Worm (Caenorhabditis elegans) whole organism, mixed stage, embryonic: ENCODE results near the gene frpr-1.

ENCODE experiments used
- M03D4.4 ChIP-seq: sonication (generic microtip); optimal IDR thresholded peaks from 2 replicates; lab custom pipeline; 2017; ENCODE audit warnings: mild to moderate bottlenecking, missing genetic modification characterization, missing compliant biosample characterization
- bed-3 ChIP-seq: fragments of 200-800 bp; sonication (Bioruptor generic); optimal IDR thresholded peaks from 3 replicates; lab custom pipeline; 2018; ENCODE audit warnings: mild to moderate bottlenecking, missing genetic modification characterization, moderate library complexity, missing compliant biosample characterization
- blmp-1 ChIP-seq: fragments of 150-350 bp; optimal IDR thresholded peaks from 2 replicates; lab custom pipeline; 2014; ENCODE audit warnings: missing biosample characterization, missing genetic modification characterization
- ceh-43 ChIP-seq: fragments of 200-800 bp; sonication (Bioruptor generic); optimal IDR thresholded peaks from 2 replicates; lab custom pipeline; 2018; ENCODE audit warnings: mild to moderate bottlenecking, missing genetic modification characterization, moderate library complexity, missing compliant biosample characterization
- ceh-83 ChIP-seq: fragments of 200-800 bp; sonication (Bioruptor generic); optimal IDR thresholded peaks from 2 replicates; lab custom pipeline; 2018; ENCODE audit warnings: mild to moderate bottlenecking, missing genetic modification characterization, missing compliant biosample characterization
- ces-1 ChIP-seq: fragments of 150-350 bp; optimal IDR thresholded peaks from 2 replicates; lab custom pipeline; 2014; ENCODE audit warnings: missing biosample characterization, missing genetic modification reagents, missing genetic modification characterization
- cnd-1 ChIP-seq: fragments of 200-800 bp; sonication (Bioruptor generic); optimal IDR thresholded peaks from 2 replicates; lab custom pipeline; 2018; ENCODE audit warnings: mild to moderate bottlenecking, missing genetic modification characterization, missing compliant biosample characterization
- drap-1 ChIP-seq: fragments of 200-800 bp; sonication (Bioruptor generic); optimal IDR thresholded peaks from 3 replicates; lab custom pipeline; 2018; ENCODE audit warnings: mild to moderate bottlenecking, missing genetic modification characterization, missing compliant biosample characterization
- elt-1 ChIP-seq: sonication (generic microtip); optimal IDR thresholded peaks from 2 replicates; lab custom pipeline; 2017; ENCODE audit warnings: missing genetic modification characterization, mild to moderate bottlenecking, missing compliant biosample characterization, antibody characterized with exemption, moderate library complexity, borderline replicate concordance; ENCODE audit not compliant: insufficient read depth
- elt-3 ChIP-seq: fragments of 150-350 bp; optimal IDR thresholded peaks from 2 replicates; lab custom pipeline; 2014; ENCODE audit warnings: missing biosample characterization, missing genetic modification characterization
- flh-1 ChIP-seq: fragments of 200-800 bp; sonication (Bioruptor generic); optimal IDR thresholded peaks from 2 replicates; lab custom pipeline; 2018; ENCODE audit warnings: mild to moderate bottlenecking, missing genetic modification characterization, moderate library complexity, missing compliant biosample characterization
- hlh-1 ChIP-seq: fragments of 150-350 bp; optimal IDR thresholded peaks from 2 replicates; lab custom pipeline; 2014; ENCODE audit warnings: missing biosample characterization, missing genetic modification reagents, missing genetic modification characterization
- lin-13 ChIP-seq: fragments of 150-350 bp; optimal IDR thresholded peaks from 2 replicates; lab custom pipeline; 2014; ENCODE audit warnings: missing biosample characterization, missing genetic modification characterization
- lin-32 ChIP-seq: fragments of 200-800 bp; sonication (Bioruptor generic); optimal IDR thresholded peaks from 2 replicates; lab custom pipeline; 2018; ENCODE audit warnings: mild to moderate bottlenecking, missing genetic modification characterization, missing compliant biosample characterization
- lsy-2 ChIP-seq: fragments of 150-350 bp; optimal IDR thresholded peaks from 2 replicates; lab custom pipeline; 2014; ENCODE audit warnings: missing biosample characterization, missing genetic modification characterization
- mab-5 ChIP-seq: fragments of 150-350 bp; optimal IDR thresholded peaks from 2 replicates; lab custom pipeline; 2014; ENCODE audit warnings: missing biosample characterization, missing genetic modification characterization
- mep-1 ChIP-seq: fragments of 150-350 bp; optimal IDR thresholded peaks from 2 replicates; lab custom pipeline; 2017; ENCODE audit warnings: missing biosample characterization, missing genetic modification reagents, missing genetic modification characterization, inconsistent platforms
- mls-2 ChIP-seq: sonication (generic microtip); optimal IDR thresholded peaks from 2 replicates; lab custom pipeline; 2016; ENCODE audit warnings: mild to moderate bottlenecking, missing genetic modification characterization, moderate library complexity, missing compliant biosample characterization
- nhr-12 ChIP-seq: fragments of 150-350 bp; optimal IDR thresholded peaks from 2 replicates; lab custom pipeline; 2014; ENCODE audit warnings: missing biosample characterization, missing genetic modification characterization
- nhr-2 ChIP-seq: fragments of 150-350 bp; optimal IDR thresholded peaks from 2 replicates; lab custom pipeline; 2014; ENCODE audit warnings: missing biosample characterization, missing genetic modification characterization
- nhr-28 ChIP-seq: fragments of 150-350 bp; optimal IDR thresholded peaks from 2 replicates; lab custom pipeline; 2014; ENCODE audit warnings: missing biosample characterization, missing genetic modification characterization
- nhr-76 ChIP-seq: sonication (generic microtip); optimal IDR thresholded peaks from 2 replicates; lab custom pipeline; 2017; ENCODE audit warnings: missing biosample characterization, missing genetic modification characterization
- pha-4 ChIP-seq: fragments of 150-350 bp; optimal IDR thresholded peaks from 2 replicates; lab custom pipeline; 2018; ENCODE audit warnings: missing biosample characterization, missing genetic modification reagents, missing genetic modification characterization
- sem-2 ChIP-seq: fragments of 200-800 bp; sonication (Bioruptor generic); optimal IDR thresholded peaks from 2 replicates; lab custom pipeline; 2018; ENCODE audit warnings: mild to moderate bottlenecking, missing genetic modification characterization, missing compliant biosample characterization
- snpc-4 ChIP-seq: fragments of 150-350 bp; optimal IDR thresholded peaks from 2 replicates; lab custom pipeline; 2014; ENCODE audit warnings: missing biosample characterization, missing genetic modification characterization
- sptf-1 ChIP-seq: sonication (generic microtip); optimal IDR thresholded peaks from 2 replicates; lab custom pipeline; 2017; ENCODE audit warnings: mild to moderate bottlenecking, missing genetic modification characterization, moderate library complexity, missing compliant biosample characterization
- tbx-8 ChIP-seq: fragments of 200-800 bp; sonication (Bioruptor generic); optimal IDR thresholded peaks from 2 replicates; lab custom pipeline; 2018; ENCODE audit warnings: mild to moderate bottlenecking, missing genetic modification characterization, moderate library complexity, missing compliant biosample characterization
- unc-39 ChIP-seq: fragments of 150-350 bp; optimal IDR thresholded peaks from 2 replicates; lab custom pipeline; 2014; ENCODE audit warnings: missing biosample characterization, missing genetic modification characterization
- unc-62 ChIP-seq: fragments of 150-350 bp; optimal IDR thresholded peaks from 2 replicates; lab custom pipeline; 2014; ENCODE audit warnings: missing biosample characterization, missing genetic modification reagents, missing genetic modification characterization
- zip-8 ChIP-seq: fragments of 150-350 bp; optimal IDR thresholded peaks from 2 replicates; lab custom pipeline; 2014; ENCODE audit warnings: missing biosample characterization, missing genetic modification characterization
- ztf-11 ChIP-seq: fragments of 150-350 bp; optimal IDR thresholded peaks from 2 replicates; lab custom pipeline; 2014; ENCODE audit warnings: missing biosample characterization, missing genetic modification characterization

The frpr-1 gene

DNA sequence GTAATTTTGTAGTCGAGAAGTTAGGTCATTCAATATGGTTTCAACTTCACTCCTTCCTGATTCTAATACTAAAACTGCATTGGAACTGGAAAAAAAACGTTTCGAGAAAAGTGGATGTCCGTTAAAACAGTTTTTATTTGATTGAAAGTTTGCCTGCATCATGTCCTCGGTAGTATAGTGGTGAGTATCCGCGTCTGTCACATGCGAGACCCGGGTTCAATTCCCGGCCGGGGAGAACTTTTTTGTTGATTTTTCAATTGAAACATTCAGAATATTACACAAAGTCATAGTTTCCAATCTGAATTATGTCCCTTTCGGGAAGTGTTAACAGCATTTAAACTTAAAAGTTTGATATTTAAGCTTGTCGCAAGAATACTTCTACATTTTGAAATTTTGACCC, 19.6 kb upstream of the frpr-1 start:
- no peak for TF ChIP-seq hlh-1 (tag; lab: Kevin White, UChicago)
- no peak for TF ChIP-seq mab-5 (tag; lab: Kevin White, UChicago)
- no peak for TF ChIP-seq ztf-11 (tag; lab: Kevin White, UChicago)
- no peak for TF ChIP-seq sem-2 (GFP tag; lab: Kevin White, UChicago)
- no peak for TF ChIP-seq snpc-4 (tag; lab: Kevin White, UChicago)
- TF ChIP-seq nhr-12 = no peak
- no peak for TF ChIP-seq nhr-28
- no peak for TF ChIP-seq ceh-83 (GFP tag; lab: Kevin White, UChicago)
- no peak for TF ChIP-seq ceh-43 (GFP tag; lab: Kevin White, UChicago)
- no peak for TF ChIP-seq elt-3 (tag; lab: Kevin White, UChicago)
- TF ChIP-seq M03D4.4 (tag; lab: Kevin White, UChicago) = no peak
- no peak for TF ChIP-seq blmp-1
- no peak for TF ChIP-seq unc-62 (GFP tag; lab: Kevin White, UChicago)
- TF ChIP-seq lsy-2 = no peak
- TF ChIP-seq mep-1 (tag; lab: Kevin White, UChicago) = no peak
- no peak for TF ChIP-seq lin-13 (tag; lab: Kevin White, UChicago)
- TF ChIP-seq mls-2 (tag; lab: Kevin White, UChicago) = no peak
- no peak for TF ChIP-seq zip-8
- TF ChIP-seq nhr-2 (tag; lab: Kevin White, UChicago) = no peak

DNA sequence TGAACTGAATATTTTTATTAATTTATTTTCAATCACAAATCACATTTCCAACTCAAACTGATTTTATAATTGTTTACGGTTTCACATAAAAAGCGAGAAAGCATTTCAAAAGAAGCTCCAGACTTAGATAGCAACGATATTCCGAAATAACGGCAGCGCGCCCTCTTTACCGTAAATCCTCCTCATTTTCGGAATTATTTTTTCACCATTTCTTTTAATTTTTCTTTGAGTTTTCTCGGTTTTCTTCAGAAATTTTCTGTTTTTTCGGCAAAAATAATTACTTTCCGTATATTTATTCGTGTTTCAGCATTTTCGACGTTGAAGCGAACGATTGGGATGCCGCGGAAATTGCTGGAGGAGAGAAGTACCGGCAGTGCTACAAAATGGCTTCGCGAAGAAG, 18.0 kb upstream of the frpr-1 start, which contains the start of gene C02B8.1:
C02B8.1 (plus strand) TSS at position 301 of the 400 bp plus-strand sequence.
- TF ChIP-seq hlh-1 (tag; lab: Kevin White, UChicago) (no peak), ces-1 (GFP tag; lab: Kevin White, UChicago) (no peak), lin-13 (tag; lab: Kevin White, UChicago) (no peak), lin-32 (GFP tag; lab: Kevin White, UChicago) (no peak), sem-2 (GFP tag; lab: Kevin White, UChicago) (no peak)
- TF ChIP-seq, all 35 proteins: peak for 0

DNA sequence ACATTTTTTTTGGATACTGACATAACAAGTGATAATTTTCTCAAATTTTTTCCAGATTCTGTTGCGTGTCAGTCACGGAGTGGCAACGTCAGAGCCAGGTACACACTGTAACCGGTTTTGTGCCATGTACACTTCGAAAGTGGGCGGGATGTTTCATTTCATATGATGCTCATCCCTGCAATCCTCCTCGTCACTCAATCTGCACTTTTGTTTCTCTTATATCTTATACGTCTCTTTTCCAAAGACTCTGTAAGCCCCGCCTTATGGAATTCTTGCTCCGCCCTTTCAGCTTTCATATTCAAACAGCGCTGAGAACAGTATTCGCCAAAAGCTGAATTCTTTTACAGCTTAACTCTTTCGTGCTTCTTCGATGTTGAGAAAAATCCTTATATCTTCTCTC, 9.7 kb upstream of the frpr-1 start, which contains the start of gene C02B8.3:
C02B8.3 (plus strand) TSS at position 301 of the 400 bp plus-strand sequence.
- TF ChIP-seq nhr-2 (tag; lab: Kevin White, UChicago) (no peak), flh-1 (GFP tag; lab: Kevin White, UChicago) (no peak), mab-5 (tag; lab: Kevin White, UChicago) (no peak), mep-1 (tag; lab: Kevin White, UChicago) (no peak), drap-1 (GFP tag; lab: Kevin White, UChicago) (no peak), mls-2 (tag; lab: Kevin White, UChicago) (no peak), elt-1 (tag; lab: Kevin White, UChicago) (no peak), bed-3 (GFP tag; lab: Kevin White, UChicago) (no peak), sptf-1 (tag; lab: Kevin White, UChicago) (no peak), lin-32 (GFP tag; lab: Kevin White, UChicago) (no peak), unc-39 (no peak), nhr-28 (no peak)

DNA sequence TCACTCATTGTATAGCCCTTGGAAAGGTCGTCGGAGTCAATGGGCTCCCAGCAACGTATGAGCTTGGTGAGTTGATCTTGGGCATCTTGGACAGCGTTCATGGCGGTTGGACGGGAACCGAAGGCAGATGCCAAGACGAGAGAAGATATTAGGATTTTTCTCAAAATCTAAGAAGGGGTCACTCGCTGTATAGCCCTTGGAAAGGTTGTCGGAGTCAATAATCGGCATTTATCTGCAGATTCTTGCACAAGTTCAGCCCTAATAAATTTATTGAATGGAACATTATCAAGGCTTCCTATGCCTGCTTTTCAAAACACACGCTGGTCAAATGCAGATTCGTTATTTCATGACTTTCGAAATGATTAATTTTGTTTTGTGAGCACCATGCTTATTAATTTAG, 8.3 kb upstream of the frpr-1 start, which contains the start of gene C02B8.7:
C02B8.7 (minus strand) TSS at position 101 of the 400 bp plus-strand sequence.
- TF ChIP-seq ceh-83 (GFP tag; lab: Kevin White, UChicago) = no peak
- TF ChIP-seq nhr-76 (tag; lab: Kevin White, UChicago) = no peak
- TF ChIP-seq M03D4.4 (tag; lab: Kevin White, UChicago) = no peak
- TF ChIP-seq lin-13 (tag; lab: Kevin White, UChicago) = no peak
- TF ChIP-seq cnd-1 (tag; lab: Kevin White, UChicago) = no peak
- TF ChIP-seq hlh-1 (tag; lab: Kevin White, UChicago) = no peak
- TF ChIP-seq flh-1 (GFP tag; lab: Kevin White, UChicago) = no peak
- TF ChIP-seq unc-39 = no peak
- TF ChIP-seq ceh-43 (GFP tag; lab: Kevin White, UChicago) = no peak
- TF ChIP-seq tbx-8 (GFP tag; lab: Kevin White, UChicago) = no peak
- no peak for TF ChIP-seq elt-1 (tag; lab: Kevin White, UChicago)
- no peak for TF ChIP-seq drap-1 (GFP tag; lab: Kevin White, UChicago)
- no peak for TF ChIP-seq snpc-4 (tag; lab: Kevin White, UChicago)
- no peak for TF ChIP-seq pha-4 (tag; lab: Kevin White, UChicago)
